Worm (Caenorhabditis elegans) whole organism, L2 larva: ENCODE data around the gene B0393.4.

Experiments used
- C34F6.9 ChIP-seq: fragments of 150-350 bp; optimal IDR thresholded peaks from 2 replicates; lab custom pipeline; 2014; ENCODE audit warnings: missing biosample characterization, missing genetic modification characterization
- R02D3.7 ChIP-seq: fragments of 150-350 bp; optimal IDR thresholded peaks from 2 replicates; lab custom pipeline; 2014; ENCODE audit warnings: missing biosample characterization, missing genetic modification characterization
- ZK546.5 ChIP-seq: sonication (generic microtip); optimal IDR thresholded peaks from 2 replicates; lab custom pipeline; 2017; ENCODE audit warnings: missing biosample characterization, missing genetic modification characterization
- aly-2 ChIP-seq: fragments of 150-350 bp; optimal IDR thresholded peaks from 2 replicates; lab custom pipeline; 2014; ENCODE audit warnings: missing biosample characterization, missing genetic modification characterization
- blmp-1 ChIP-seq: sonication (generic microtip); optimal IDR thresholded peaks from 2 replicates; lab custom pipeline; 2017; ENCODE audit warnings: missing genetic modification characterization, mild to moderate bottlenecking, missing compliant biosample characterization, antibody characterized with exemption, moderate library complexity; ENCODE audit not compliant: insufficient read depth
- ceh-82 ChIP-seq: fragments of 150-350 bp; optimal IDR thresholded peaks from 2 replicates; lab custom pipeline; 2014; ENCODE audit warnings: missing biosample characterization, missing genetic modification characterization
- crh-2 ChIP-seq: sonication (generic microtip); optimal IDR thresholded peaks from 2 replicates; lab custom pipeline; 2017; ENCODE audit warnings: missing biosample characterization, missing genetic modification characterization
- egl-27 ChIP-seq: sonication (generic microtip); optimal IDR thresholded peaks from 3 replicates; lab custom pipeline; 2017; ENCODE audit warnings: missing biosample characterization, missing genetic modification reagents, missing genetic modification characterization
- elt-1 ChIP-seq: fragments of 150-350 bp; optimal IDR thresholded peaks from 2 replicates; lab custom pipeline; 2014; ENCODE audit warnings: missing biosample characterization, missing genetic modification characterization
- elt-3 ChIP-seq: sonication (generic microtip); optimal IDR thresholded peaks from 2 replicates; lab custom pipeline; 2017; ENCODE audit warnings: missing biosample characterization, missing genetic modification characterization
- fos-1 ChIP-seq: fragments of 150-350 bp; optimal IDR thresholded peaks from 2 replicates; lab custom pipeline; 2014; ENCODE audit warnings: missing biosample characterization, missing genetic modification characterization
- lin-11 ChIP-seq: fragments of 150-350 bp; sonication (generic microtip); optimal IDR thresholded peaks from 2 replicates; lab custom pipeline; 2014; ENCODE audit warnings: missing biosample characterization, missing genetic modification characterization, inconsistent platforms, mixed read lengths
- lin-39 ChIP-seq: fragments of 150-350 bp; optimal IDR thresholded peaks from 2 replicates; lab custom pipeline; 2014; ENCODE audit warnings: missing biosample characterization, missing genetic modification reagents, missing genetic modification characterization
- lsy-2 ChIP-seq, 2 experiments: fragments of 150-350 bp in 1 of 2; sonication (generic microtip) in 1 of 2; optimal IDR thresholded peaks; 2 replicates each; lab custom pipeline; 2014 to 2017; ENCODE audit warnings: missing biosample characterization in 2 of 2, missing genetic modification characterization in 2 of 2
- mab-5 ChIP-seq: fragments of 150-350 bp; optimal IDR thresholded peaks from 2 replicates; lab custom pipeline; 2014; ENCODE audit warnings: missing biosample characterization, missing genetic modification characterization
- mdl-1 ChIP-seq, 2 experiments: fragments of 150-350 bp in 1 of 2; sonication (generic microtip) in 1 of 2; optimal IDR thresholded peaks; 2 replicates each; lab custom pipeline; 2017; ENCODE audit warnings: missing biosample characterization in 2 of 2, missing genetic modification characterization in 2 of 2
- nhr-10 ChIP-seq: sonication (generic microtip); optimal IDR thresholded peaks from 2 replicates; lab custom pipeline; 2017; ENCODE audit warnings: missing biosample characterization, missing genetic modification characterization
- nhr-11 ChIP-seq: fragments of 150-350 bp; optimal IDR thresholded peaks from 2 replicates; lab custom pipeline; 2014; ENCODE audit warnings: missing biosample characterization, missing genetic modification characterization
- nhr-21 ChIP-seq: fragments of 150-350 bp; optimal IDR thresholded peaks from 2 replicates; lab custom pipeline; 2014; ENCODE audit warnings: missing biosample characterization, missing genetic modification characterization
- nhr-237 ChIP-seq: fragments of 150-350 bp; optimal IDR thresholded peaks from 2 replicates; lab custom pipeline; 2014; ENCODE audit warnings: missing biosample characterization, missing genetic modification characterization
- nhr-25 ChIP-seq: fragments of 150-350 bp; sonication (generic microtip); optimal IDR thresholded peaks from 3 replicates; lab custom pipeline; 2014; ENCODE audit warnings: missing biosample characterization, missing genetic modification characterization
- nhr-6 ChIP-seq: fragments of 150-350 bp; optimal IDR thresholded peaks from 2 replicates; lab custom pipeline; 2014; ENCODE audit warnings: missing biosample characterization, missing genetic modification characterization
- nhr-77 ChIP-seq: fragments of 150-350 bp; optimal IDR thresholded peaks from 2 replicates; lab custom pipeline; 2014; ENCODE audit warnings: missing biosample characterization, missing genetic modification characterization
- peb-1 ChIP-seq: fragments of 150-350 bp; optimal IDR thresholded peaks from 2 replicates; lab custom pipeline; 2014; ENCODE audit warnings: missing biosample characterization, missing genetic modification characterization
- skn-1 ChIP-seq: sonication (generic microtip); optimal IDR thresholded peaks from 2 replicates; lab custom pipeline; 2017; ENCODE audit warnings: missing biosample characterization, missing genetic modification characterization
- sma-3 ChIP-seq: sonication (generic microtip); optimal IDR thresholded peaks from 2 replicates; lab custom pipeline; 2016; ENCODE audit warnings: missing genetic modification reagents, missing genetic modification characterization, missing compliant biosample characterization
- sma-9 ChIP-seq, 2 experiments: fragments of 150-350 bp in 1 of 2; sonication (generic microtip) in 1 of 2; optimal IDR thresholded peaks; 2 replicates each; lab custom pipeline; 2014 to 2016; ENCODE audit warnings: missing genetic modification characterization in 2 of 2, mild to moderate bottlenecking in 1 of 2, missing biosample characterization in 1 of 2, missing compliant biosample characterization in 1 of 2, missing genetic modification reagents in 1 of 2, moderate library complexity in 1 of 2
- snpc-4 ChIP-seq: fragments of 150-350 bp; optimal IDR thresholded peaks from 2 replicates; lab custom pipeline; 2014; ENCODE audit warnings: missing biosample characterization, missing genetic modification characterization
- unc-39 ChIP-seq: fragments of 150-350 bp; optimal IDR thresholded peaks from 2 replicates; lab custom pipeline; 2014; ENCODE audit warnings: missing biosample characterization, missing genetic modification characterization
- zag-1 ChIP-seq: fragments of 150-350 bp; optimal IDR thresholded peaks from 2 replicates; lab custom pipeline; 2014; ENCODE audit warnings: missing biosample characterization, missing genetic modification characterization
- ztf-1 ChIP-seq: fragments of 200-800 bp; sonication (Bioruptor generic); conservative IDR thresholded peaks from 2 replicates; pipeline ENCODE4 v1.3.6; 2022; ENCODE audit warnings: missing genetic modification characterization, missing compliant biosample characterization

The B0393.4 gene

DNA sequence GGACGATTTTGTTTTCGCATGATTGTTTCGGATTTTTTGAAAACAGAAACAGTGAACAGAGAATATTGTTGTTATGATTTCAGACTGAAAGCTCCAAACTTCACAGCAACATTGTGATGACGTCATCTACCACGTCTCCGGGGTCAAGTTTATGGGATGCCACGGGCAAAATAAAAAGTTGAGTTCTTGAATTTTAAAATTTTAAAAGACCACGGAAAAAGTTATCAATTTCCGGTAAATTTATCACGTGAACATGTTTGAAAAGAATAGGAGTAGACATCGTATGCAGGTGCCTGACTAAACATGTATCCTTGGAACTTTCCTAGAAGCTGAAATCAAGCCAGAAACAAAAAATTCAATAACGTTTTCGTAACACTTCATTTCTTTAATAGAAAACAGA is at the start of gene B0393.4:
Gene B0393.4 (minus strand): TSS at position 101 of the 400 bp plus-strand sequence.
- TF ChIP-seq ztf-1 (GFP tag; lab: Robert Waterston, UW) (no peak), peb-1 (tag; lab: Kevin White, UChicago) (no peak)
- TF ChIP-seq, all 48 proteins: peak for 0

DNA sequence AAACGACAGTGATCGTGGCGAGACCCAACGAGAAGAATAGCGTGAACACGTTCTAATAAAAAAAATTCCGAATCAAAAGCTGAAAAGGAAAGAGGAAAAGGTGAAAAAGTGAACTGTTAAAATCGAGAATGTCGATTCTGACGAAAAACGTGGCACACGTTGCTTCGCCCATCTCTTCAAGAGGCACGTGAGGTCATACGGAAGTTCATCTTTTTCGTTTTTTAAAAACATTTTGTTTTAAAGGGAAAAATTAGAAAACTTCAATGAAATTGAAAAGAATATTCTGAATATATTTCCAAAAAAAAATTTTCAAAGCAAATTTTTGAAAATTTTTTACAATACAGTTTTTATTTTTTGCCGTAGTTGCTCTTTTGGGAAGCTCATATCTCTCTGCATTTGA is 47.8 kb upstream of the B0393.4 start, which contains the start of gene C38D4.7:
Gene C38D4.7 (minus strand): TSS at position 101 of the 400 bp plus-strand sequence.
- TF ChIP-seq sma-3 (GFP tag; lab: Kevin White, UChicago) (no peak), ZK546.5 (tag; lab: Kevin White, UChicago) (no peak), fos-1 (tag; lab: Kevin White, UChicago) (no peak), lin-11 (tag; lab: Kevin White, UChicago) (no peak), aly-2 (tag; lab: Kevin White, UChicago) (no peak), egl-27 (tag; lab: Kevin White, UChicago) (no peak), nhr-237 (tag; lab: Kevin White, UChicago) (no peak), elt-3 (no peak), ceh-82 (no peak), sma-9 (GFP tag; optimal IDR thresholded peaks at IDR 0.05; lab: Kevin White, UChicago) (no peak), sma-9 (tag; optimal IDR thresholded peaks at IDR 0.05; lab: Kevin White, UChicago) (no peak), mdl-1 (tag; optimal IDR thresholded peaks at IDR 0.05; lab: Kevin White, UChicago) (no peak), skn-1 (tag; lab: Kevin White, UChicago) (no peak), lin-39 (tag; lab: Kevin White, UChicago) (no peak), nhr-25 (tag; lab: Kevin White, UChicago) (no peak), nhr-77 (tag; lab: Kevin White, UChicago) (no peak), C34F6.9 (tag; lab: Kevin White, UChicago) (no peak)
- TF ChIP-seq, all 48 proteins: peak for 0

DNA sequence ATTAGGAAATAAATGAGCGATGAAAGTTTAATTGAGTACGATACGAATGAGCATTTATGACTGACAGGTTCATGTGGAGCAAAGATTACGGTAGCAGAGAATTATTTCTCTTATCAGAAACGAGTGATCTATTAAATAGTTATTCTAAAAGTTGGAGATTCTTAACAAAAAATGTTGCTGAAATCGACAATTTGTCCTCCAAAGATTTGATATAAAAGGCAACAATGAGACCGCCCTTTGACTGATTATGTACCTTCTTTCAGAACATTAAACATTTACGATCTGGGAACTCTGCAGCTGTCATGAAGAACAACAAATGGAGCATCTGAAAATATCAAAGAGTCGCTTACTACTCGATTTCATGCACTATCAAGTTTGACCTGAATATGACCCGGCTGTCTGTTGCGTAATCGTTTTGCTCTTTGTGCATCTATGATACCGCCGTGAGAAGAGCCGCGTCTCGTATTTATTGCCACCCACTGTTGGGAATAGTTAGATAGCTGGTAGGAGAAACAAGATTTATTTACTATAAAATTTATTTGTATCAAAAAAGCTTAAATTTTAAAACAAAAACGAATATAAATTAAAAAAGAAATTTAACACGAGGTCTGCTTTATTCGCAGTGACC is 46.2 kb upstream of the B0393.4 start, which contains the start of gene pal-1:
Gene pal-1 (minus strand): TSS at position 51 of the 628 bp plus-strand sequence.
- no peak for TF ChIP-seq nhr-10 (tag; lab: Kevin White, UChicago)

DNA sequence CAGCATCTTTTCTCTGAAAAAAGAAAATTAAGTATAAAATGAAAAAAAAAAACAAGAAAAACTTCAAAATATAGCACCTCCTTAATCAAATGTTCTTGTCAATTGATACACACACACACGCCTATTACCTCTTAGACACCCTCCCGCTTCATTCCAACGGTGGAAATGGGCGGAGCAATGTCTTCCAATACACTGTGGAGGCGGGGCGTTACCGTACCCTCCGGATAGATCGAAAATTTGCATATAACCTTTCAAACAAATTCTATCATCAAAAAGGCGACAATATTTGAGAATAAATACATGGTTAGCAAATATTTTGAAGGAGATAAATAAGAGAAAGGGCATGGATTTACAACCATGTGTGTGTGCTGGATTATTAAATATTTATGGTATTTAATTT is 44.7 kb upstream of the B0393.4 start:
- TF ChIP-seq lsy-2 (tag; optimal IDR thresholded peaks at IDR 0.05; lab: Kevin White, UChicago) (peak in 1 of 2 experiments; percentile 63), lin-11 (tag; lab: Kevin White, UChicago) (no peak), sma-3 (GFP tag; lab: Kevin White, UChicago) (no peak), nhr-237 (tag; lab: Kevin White, UChicago) (no peak), elt-3 (no peak)

DNA sequence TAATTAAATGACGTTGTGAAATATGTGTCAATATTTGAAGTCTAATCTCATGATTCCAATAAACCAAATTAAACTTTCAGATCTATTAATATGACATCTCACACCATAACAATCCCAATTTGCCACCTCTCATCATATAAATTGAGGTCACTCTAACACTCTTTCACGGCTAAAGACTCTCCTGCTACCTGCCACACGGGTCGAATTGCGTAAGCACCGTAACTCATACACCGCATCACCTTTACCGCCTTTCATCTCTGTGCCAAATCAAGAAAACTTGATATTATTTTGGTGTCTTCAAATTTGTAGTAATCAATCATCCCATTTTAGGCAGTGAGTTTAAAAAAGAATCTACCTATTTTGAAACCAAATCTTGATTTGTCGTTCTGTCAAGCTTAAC is 42.9 kb upstream of the B0393.4 start:
- TF ChIP-seq zag-1 (tag; lab: Kevin White, UChicago) (no peak), sma-3 (GFP tag; lab: Kevin White, UChicago) (no peak), sma-9 (GFP tag; optimal IDR thresholded peaks at IDR 0.05; lab: Kevin White, UChicago) (no peak), sma-9 (tag; optimal IDR thresholded peaks at IDR 0.05; lab: Kevin White, UChicago) (no peak), blmp-1 (no peak), unc-39 (tag; lab: Kevin White, UChicago) (no peak), nhr-6 (tag; lab: Kevin White, UChicago) (no peak), elt-1 (tag; lab: Kevin White, UChicago) (no peak), nhr-11 (no peak), R02D3.7 (no peak)
- TF ChIP-seq, all 48 proteins: peak for 0

DNA sequence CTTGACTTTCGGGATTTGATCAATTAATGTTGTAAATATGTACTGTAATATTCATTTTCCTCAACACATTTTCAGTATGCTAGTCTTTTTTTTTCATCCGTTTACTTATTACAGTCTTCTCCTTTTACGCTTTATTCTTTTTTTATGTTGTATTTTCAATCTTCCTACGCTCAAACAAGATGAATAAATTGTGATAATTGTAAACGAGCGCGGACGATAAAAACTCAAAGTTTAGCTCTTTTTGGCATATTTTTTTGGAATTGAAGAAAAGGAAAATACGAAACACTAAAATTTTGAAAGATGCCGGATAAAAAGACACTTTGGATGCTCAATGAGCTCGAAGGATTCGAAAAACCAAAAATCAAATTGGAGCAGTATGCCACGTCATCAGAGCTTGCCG is 39.3 kb upstream of the B0393.4 start, which contains the start of gene metl-5:
Gene metl-5 (plus strand): TSS at position 301 of the 400 bp plus-strand sequence.
- TF ChIP-seq aly-2 (tag; lab: Kevin White, UChicago) (no peak), crh-2 (tag; lab: Kevin White, UChicago) (no peak), fos-1 (tag; lab: Kevin White, UChicago) (no peak), egl-27 (tag; lab: Kevin White, UChicago) (no peak), mab-5 (tag; lab: Kevin White, UChicago) (no peak), sma-3 (GFP tag; lab: Kevin White, UChicago) (no peak), zag-1 (tag; lab: Kevin White, UChicago) (no peak), nhr-25 (tag; lab: Kevin White, UChicago) (no peak), nhr-11 (no peak), lin-11 (tag; lab: Kevin White, UChicago) (no peak), lsy-2 (tag; optimal IDR thresholded peaks at IDR 0.05; lab: Kevin White, UChicago) (no peak), snpc-4 (tag; lab: Kevin White, UChicago) (no peak), ztf-1 (GFP tag; lab: Robert Waterston, UW) (no peak), skn-1 (tag; lab: Kevin White, UChicago) (no peak), nhr-21 (no peak), ZK546.5 (tag; lab: Kevin White, UChicago) (no peak), sma-9 (GFP tag; optimal IDR thresholded peaks at IDR 0.05; lab: Kevin White, UChicago) (no peak), sma-9 (tag; optimal IDR thresholded peaks at IDR 0.05; lab: Kevin White, UChicago) (no peak)
